Fruit fly (Drosophila melanogaster) whole organism, embryonic: ENCODE data around the gene CG32369.

Source experiments
- ATbp ChIP-seq: fragments of 200-800 bp; sonication (Bioruptor generic); optimal IDR thresholded peaks from 2 replicates; lab custom pipeline; 2017; ENCODE audit warnings: missing biosample characterization, mild to moderate bottlenecking, missing genetic modification characterization, missing genetic modification reagents
- Aef1 ChIP-seq: fragments of 200-800 bp; sonication (Bioruptor generic); IDR thresholded peaks from 3 replicates; pipeline ENCODE4 v1.3.6; 2022; ENCODE audit warnings: missing biosample characterization, missing genetic modification characterization
- Atf-2 ChIP-seq: fragments of 200-800 bp; sonication (Bioruptor generic); optimal IDR thresholded peaks from 2 replicates; lab custom pipeline; 2016; ENCODE audit warnings: missing biosample characterization, missing genetic modification characterization
- Atf6 ChIP-seq: fragments of 200-800 bp; sonication (Bioruptor generic); IDR thresholded peaks from 2 replicates; pipeline ENCODE4 v1.3.6; 2022; ENCODE audit warnings: missing biosample characterization, missing genetic modification characterization
- Bdp1 ChIP-seq: fragments of 200-800 bp; sonication (Bioruptor generic); optimal IDR thresholded peaks from 3 replicates; lab custom pipeline; 2016; ENCODE audit warnings: missing biosample characterization, missing genetic modification characterization
- CG11093 ChIP-seq: fragments of 200-800 bp; sonication (Bioruptor generic); IDR thresholded peaks from 3 replicates; pipeline ENCODE4 v1.3.6; 2022; ENCODE audit warnings: missing biosample characterization, missing genetic modification characterization
- CG11695 ChIP-seq: fragments of 200-800 bp; sonication (Bioruptor generic); IDR thresholded peaks from 3 replicates; pipeline ENCODE4 v1.3.6; 2022; ENCODE audit warnings: missing biosample characterization, missing genetic modification characterization
- CG12744 ChIP-seq: fragments of 200-800 bp; sonication (Bioruptor generic); optimal IDR thresholded peaks from 2 replicates; lab custom pipeline; 2016; ENCODE audit warnings: missing biosample characterization, missing genetic modification characterization
- CG13424 ChIP-seq: fragments of 200-800 bp; sonication (Bioruptor generic); optimal IDR thresholded peaks from 2 replicates; lab custom pipeline; 2019; ENCODE audit warnings: missing biosample characterization, mild to moderate bottlenecking, missing genetic modification characterization, moderate library complexity
- CG14014 ChIP-seq: fragments of 200-800 bp; sonication (Bioruptor generic); IDR thresholded peaks from 2 replicates; pipeline ENCODE4 v1.3.6; 2022; ENCODE audit warnings: missing biosample characterization, missing genetic modification characterization
- CG15479 ChIP-seq: fragments of 200-800 bp; sonication (Bioruptor generic); optimal IDR thresholded peaks from 3 replicates; lab custom pipeline; 2019; ENCODE audit warnings: missing biosample characterization, mild to moderate bottlenecking, missing genetic modification characterization, moderate library complexity
- CG16779 ChIP-seq: fragments of 200-800 bp; sonication (Bioruptor generic); IDR thresholded peaks from 2 replicates; pipeline ENCODE4 v1.3.6; 2022; ENCODE audit warnings: missing biosample characterization, missing genetic modification characterization
- CG2129 ChIP-seq: fragments of 200-800 bp; sonication (Bioruptor generic); IDR thresholded peaks from 2 replicates; pipeline ENCODE4 v1.3.6; 2022; ENCODE audit warnings: missing biosample characterization, missing genetic modification characterization; ENCODE audit not compliant: partially characterized antibody
- CG31365 ChIP-seq: fragments of 200-800 bp; sonication (Bioruptor generic); optimal IDR thresholded peaks from 2 replicates; lab custom pipeline; 2018; ENCODE audit warnings: missing biosample characterization, mild to moderate bottlenecking, missing genetic modification characterization
- CG31388 ChIP-seq: fragments of 200-800 bp; sonication (Bioruptor generic); optimal IDR thresholded peaks from 2 replicates; lab custom pipeline; 2016; ENCODE audit warnings: missing biosample characterization, missing genetic modification characterization
- CG33213 ChIP-seq: fragments of 200-800 bp; sonication (Bioruptor generic); optimal IDR thresholded peaks from 3 replicates; lab custom pipeline; 2016; ENCODE audit warnings: missing biosample characterization, missing genetic modification characterization
- CG6175 ChIP-seq: fragments of 200-800 bp; sonication (Bioruptor generic); IDR thresholded peaks from 3 replicates; pipeline ENCODE4 v1.3.6; 2022; ENCODE audit warnings: missing biosample characterization, missing genetic modification characterization
- CG6272 ChIP-seq: fragments of 200-800 bp; sonication (Bioruptor generic); IDR thresholded peaks from 2 replicates; pipeline ENCODE4 v1.3.6; 2022; ENCODE audit warnings: missing biosample characterization, missing genetic modification characterization
- CG8281 ChIP-seq: fragments of 200-800 bp; sonication (Bioruptor generic); optimal IDR thresholded peaks from 2 replicates; lab custom pipeline; 2018; ENCODE audit warnings: missing biosample characterization, mild to moderate bottlenecking, missing genetic modification characterization, moderate library complexity
- CG8765 ChIP-seq: fragments of 200-800 bp; sonication (Bioruptor generic); IDR thresholded peaks from 2 replicates; pipeline ENCODE4 v1.3.6; 2022; ENCODE audit warnings: missing biosample characterization, missing genetic modification characterization
- CHES-1-like ChIP-seq: fragments of 200-800 bp; sonication (Bioruptor generic); optimal IDR thresholded peaks from 2 replicates; lab custom pipeline; 2016; ENCODE audit warnings: missing biosample characterization, missing genetic modification characterization
- Gug ChIP-seq: fragments of 200-800 bp; sonication (Bioruptor generic); IDR thresholded peaks from 4 replicates; pipeline ENCODE4 v1.3.6; 2022; ENCODE audit warnings: missing biosample characterization, missing genetic modification characterization
- HmgD ChIP-seq: fragments of 200-800 bp; sonication (Bioruptor generic); optimal IDR thresholded peaks from 3 replicates; lab custom pipeline; 2016; ENCODE audit warnings: missing biosample characterization, missing genetic modification characterization
- Hr51 ChIP-seq, 2 experiments: fragments of 200-800 bp; sonication (Bioruptor generic); optimal IDR thresholded peaks; 2 replicates in 1 of 2; 3 replicates in 1 of 2; lab custom pipeline; 2016 to 2018; ENCODE audit warnings: missing biosample characterization in 2 of 2, missing genetic modification characterization in 2 of 2, mild to moderate bottlenecking in 1 of 2, moderate library complexity in 1 of 2
- Kr ChIP-seq: fragments of 200-800 bp; sonication (Bioruptor generic); optimal IDR thresholded peaks from 2 replicates; lab custom pipeline; 2017; ENCODE audit warnings: missing biosample characterization, mild to moderate bottlenecking, missing genetic modification characterization
- MBD-R2 ChIP-seq: fragments of 200-800 bp; sonication (Bioruptor generic); IDR thresholded peaks from 2 replicates; pipeline ENCODE4 v1.3.6; 2022; ENCODE audit warnings: missing biosample characterization, missing genetic modification characterization
- Myb ChIP-seq: fragments of 200-800 bp; sonication (Bioruptor generic); optimal IDR thresholded peaks from 2 replicates; lab custom pipeline; 2016; ENCODE audit warnings: missing biosample characterization, missing genetic modification characterization
- Rx ChIP-seq: fragments of 200-800 bp; sonication (Bioruptor generic); IDR thresholded peaks from 2 replicates; pipeline ENCODE4 v1.3.6; 2022; ENCODE audit warnings: missing biosample characterization, missing genetic modification characterization
- Sry-δ ChIP-seq: fragments of 200-800 bp; sonication (Bioruptor generic); optimal IDR thresholded peaks from 2 replicates; lab custom pipeline; 2016; ENCODE audit warnings: missing biosample characterization, missing genetic modification characterization
- TFAM ChIP-seq: fragments of 200-800 bp; sonication (Bioruptor generic); optimal IDR thresholded peaks from 2 replicates; lab custom pipeline; 2017; ENCODE audit warnings: missing biosample characterization, missing genetic modification characterization, inconsistent platforms
- Tbp ChIP-seq: fragments of >200 bp; optimal IDR thresholded peaks from 2 replicates; lab custom pipeline; 2018; ENCODE audit warnings: missing biosample characterization, missing genetic modification characterization
- ara ChIP-seq: fragments of 200-800 bp; sonication (Bioruptor generic); IDR thresholded peaks from 2 replicates; pipeline ENCODE4 v1.3.6; 2022; ENCODE audit warnings: missing biosample characterization, missing genetic modification characterization
- ase ChIP-seq: fragments of 200-800 bp; sonication (Bioruptor generic); IDR thresholded peaks from 3 replicates; pipeline ENCODE4 v1.3.6; 2022; ENCODE audit warnings: missing biosample characterization, missing genetic modification characterization
- bbx ChIP-seq: fragments of 200-800 bp; sonication (Bioruptor generic); IDR thresholded peaks from 2 replicates; pipeline ENCODE4 v1.3.6; 2022; ENCODE audit warnings: missing biosample characterization, missing genetic modification characterization; ENCODE audit not compliant: partially characterized antibody
- cas ChIP-seq: fragments of 200-800 bp; sonication (Bioruptor generic); IDR thresholded peaks from 2 replicates; pipeline ENCODE4 v1.3.6; 2022; ENCODE audit warnings: missing biosample characterization, missing genetic modification characterization
- crol ChIP-seq: fragments of 200-800 bp; sonication (Bioruptor generic); IDR thresholded peaks from 2 replicates; pipeline ENCODE4 v1.3.6; 2022; ENCODE audit warnings: missing biosample characterization, missing genetic modification characterization
- dm ChIP-seq: fragments of 200-800 bp; sonication (Bioruptor generic); optimal IDR thresholded peaks from 3 replicates; lab custom pipeline; 2016; ENCODE audit warnings: missing biosample characterization, missing genetic modification characterization
- dpn ChIP-seq, 2 experiments: fragments of 200-800 bp; sonication (Bioruptor generic); optimal IDR thresholded peaks; 3 replicates each; lab custom pipeline; 2016; ENCODE audit warnings: missing biosample characterization in 2 of 2, missing genetic modification characterization in 2 of 2
- esg ChIP-seq: fragments of 200-800 bp; sonication (Bioruptor generic); conservative IDR thresholded peaks from 2 replicates; pipeline ENCODE4 v1.3.6; 2022; ENCODE audit warnings: missing biosample characterization, missing genetic modification characterization
- ewg ChIP-seq: fragments of 200-800 bp; sonication (Bioruptor generic); optimal IDR thresholded peaks from 3 replicates; lab custom pipeline; 2017; ENCODE audit warnings: mild to moderate bottlenecking, missing biosample characterization, missing genetic modification reagents, missing genetic modification characterization
- gsb ChIP-seq: fragments of 200-800 bp; sonication (Bioruptor generic); IDR thresholded peaks from 2 replicates; pipeline ENCODE4 v1.3.6; 2022; ENCODE audit warnings: missing biosample characterization, missing genetic modification characterization
- ham ChIP-seq: fragments of 200-800 bp; sonication (Bioruptor generic); IDR thresholded peaks from 2 replicates; pipeline ENCODE4 v1.3.6; 2022; ENCODE audit warnings: missing biosample characterization, missing genetic modification characterization
- hbn ChIP-seq: fragments of 200-800 bp; sonication (Bioruptor generic); IDR thresholded peaks from 2 replicates; pipeline ENCODE4 v1.3.6; 2022; ENCODE audit warnings: missing biosample characterization, missing genetic modification characterization; ENCODE audit not compliant: partially characterized antibody
- jing ChIP-seq: fragments of 200-800 bp; sonication (Bioruptor generic); optimal IDR thresholded peaks from 2 replicates; lab custom pipeline; 2018; ENCODE audit warnings: missing biosample characterization, mild to moderate bottlenecking, missing genetic modification characterization
- klu ChIP-seq: fragments of 200-800 bp; sonication (Bioruptor generic); IDR thresholded peaks from 2 replicates; pipeline ENCODE4 v1.3.6; 2022; ENCODE audit warnings: missing biosample characterization, missing genetic modification characterization
- lmd ChIP-seq: fragments of 200-800 bp; sonication (Bioruptor generic); IDR thresholded peaks from 2 replicates; pipeline ENCODE4 v1.3.6; 2022; ENCODE audit warnings: missing biosample characterization, missing genetic modification characterization
- maf-S ChIP-seq: fragments of 200-800 bp; sonication (Bioruptor generic); optimal IDR thresholded peaks from 2 replicates; lab custom pipeline; 2016; ENCODE audit warnings: missing biosample characterization, missing genetic modification characterization
- mirr ChIP-seq: fragments of 200-800 bp; sonication (Bioruptor generic); optimal IDR thresholded peaks from 3 replicates; lab custom pipeline; 2018; ENCODE audit warnings: missing biosample characterization, mild to moderate bottlenecking, missing genetic modification characterization
- tio ChIP-seq: fragments of 200-800 bp; sonication (Bioruptor generic); optimal IDR thresholded peaks from 2 replicates; lab custom pipeline; 2017; ENCODE audit warnings: missing biosample characterization, missing genetic modification characterization, inconsistent platforms
- unc-4 ChIP-seq: fragments of 200-800 bp; sonication (Bioruptor generic); IDR thresholded peaks from 2 replicates; pipeline ENCODE4 v1.3.6; 2022; ENCODE audit warnings: missing biosample characterization, missing genetic modification characterization; ENCODE audit not compliant: partially characterized antibody
- unpg ChIP-seq: fragments of 200-800 bp; sonication (Bioruptor generic); optimal IDR thresholded peaks from 3 replicates; lab custom pipeline; 2018; ENCODE audit warnings: missing biosample characterization, mild to moderate bottlenecking, missing genetic modification characterization, moderate library complexity

CG32369 gene

DNA sequence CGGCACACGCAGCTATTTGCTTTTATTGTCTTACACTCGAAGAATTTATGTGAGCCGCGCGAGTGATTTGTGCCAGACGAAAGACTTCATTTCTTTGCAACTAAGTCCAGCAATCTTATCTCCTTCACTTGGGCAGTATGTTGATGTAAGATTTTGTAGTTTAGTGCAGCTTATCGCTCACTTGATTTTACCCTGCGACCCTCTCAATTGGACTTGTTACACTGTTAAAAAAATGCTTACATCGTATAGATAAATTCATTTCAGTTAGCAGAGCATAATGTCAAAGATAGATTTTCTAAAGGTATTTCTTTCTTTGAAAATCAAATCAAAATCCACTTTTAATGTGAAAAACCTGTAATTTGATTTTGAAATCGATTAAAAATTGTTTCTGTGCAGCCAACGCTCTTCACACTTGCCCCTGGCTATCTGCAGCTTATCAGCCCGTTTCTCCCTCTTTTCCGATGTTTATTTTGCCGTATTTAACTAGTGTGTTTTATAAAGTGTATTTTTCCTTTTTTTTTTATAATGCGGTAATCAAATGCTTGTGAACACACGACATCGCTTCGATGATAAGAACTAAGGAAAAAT is 41.2 kb upstream of the CG32369 start (continued):
- TF ChIP-seq CG6272 (GFP tag; lab: Robert Waterston, UW) (no peak; the same call in 1 of the 2 replicates), CHES-1-like (peak; percentile 87), TFAM (GFP tag; lab: Kevin White, UChicago) (peak; percentile 46), CG2129 (GFP tag; lab: Robert Waterston, UW) (no peak), dpn (GFP tag; optimal IDR thresholded peaks at IDR 0.05; lab: Kevin White, UChicago) (peak; percentile 89), CG14014 (GFP tag; lab: Robert Waterston, UW) (peak; percentile 84), tio (peak; percentile 82), Sry-δ (peak; percentile 65), CG8281 (peak; percentile 60), HmgD (GFP tag; lab: Kevin White, UChicago) (peak; percentile 77), unc-4 (no peak), klu (GFP tag; lab: Robert Waterston, UW) (peak; percentile 65), Myb (peak; percentile 79), dm (GFP tag; lab: Kevin White, UChicago) (peak; percentile 69), ham (GFP tag; lab: Robert Waterston, UW) (peak; percentile 51; the same call in 1 of the 2 replicates), Rx (peak; percentile 43), unpg (GFP tag; lab: Kevin White, UChicago) (peak; percentile 89), bbx (GFP tag; lab: Robert Waterston, UW) (no peak), CG31388 (GFP tag; lab: Kevin White, UChicago) (peak; percentile 33), cas (GFP tag; lab: Robert Waterston, UW) (no peak), CG11695 (GFP tag; lab: Robert Waterston, UW) (peak; percentile 88), CG33213 (GFP tag; lab: Kevin White, UChicago) (peak; percentile 68), Hr51 (GFP tag; optimal IDR thresholded peaks at IDR 0.05; lab: Kevin White, UChicago) (peak; percentile 78 to 91), Aef1 (GFP tag; lab: Robert Waterston, UW) (peak; percentile 88), Bdp1 (peak; percentile 74), MBD-R2 (GFP tag; lab: Robert Waterston, UW) (peak; percentile 66; the same call in 1 of the 2 replicates), ATbp (GFP tag; lab: Kevin White, UChicago) (peak; percentile 75), CG31365 (tag; lab: Kevin White, UChicago) (peak; percentile 68), CG13424 (tag; lab: Kevin White, UChicago) (peak; percentile 89), maf-S (peak; percentile 70), mirr (GFP tag; lab: Kevin White, UChicago) (peak; percentile 83), ase (GFP tag; lab: Robert Waterston, UW) (peak; percentile 81), Atf6 (GFP tag; lab: Robert Waterston, UW) (peak; percentile 94), crol (peak; percentile 73), Atf-2 (GFP tag; lab: Kevin White, UChicago) (peak; percentile 86), Kr (no peak), Gug (peak; percentile 64; the same call in 3 of the 4 replicates), CG11093 (GFP tag; lab: Robert Waterston, UW) (peak; percentile 44; the same call in 1 of the 3 replicates), ewg (GFP tag; lab: Kevin White, UChicago) (peak; percentile 74), CG8765 (GFP tag; lab: Robert Waterston, UW) (no peak), CG12744 (peak; percentile 81), lmd (GFP tag; lab: Robert Waterston, UW) (peak; percentile 88), CG15479 (no peak), Tbp (no peak), CG16779 (GFP tag; lab: Robert Waterston, UW) (no peak), CG6175 (peak; percentile 76; the same call in 1 of the 3 replicates), esg (GFP tag; lab: Robert Waterston, UW) (peak; percentile 76), ara (GFP tag; lab: Robert Waterston, UW) (peak; percentile 65; the same call in 1 of the 2 replicates), hbn (no peak), gsb (GFP tag; lab: Robert Waterston, UW) (peak; percentile 79), jing (GFP tag; lab: Kevin White, UChicago) (peak; percentile 66)
